Worm (Caenorhabditis elegans) whole organism, dauer: ENCODE data around the gene F42G4.2.
"Not testable (repeated sequence)": the region's sequence is repeated elsewhere in the genome, so short reads cannot be mapped to it uniquely, and the experiment has no call there.

Source experiments
- unc-62 ChIP-seq: sonication (generic microtip); optimal IDR thresholded peaks from 2 replicates; lab custom pipeline; 2017; ENCODE audit warnings: missing biosample characterization, missing genetic modification reagents, missing genetic modification characterization

The F42G4.2 gene

DNA sequence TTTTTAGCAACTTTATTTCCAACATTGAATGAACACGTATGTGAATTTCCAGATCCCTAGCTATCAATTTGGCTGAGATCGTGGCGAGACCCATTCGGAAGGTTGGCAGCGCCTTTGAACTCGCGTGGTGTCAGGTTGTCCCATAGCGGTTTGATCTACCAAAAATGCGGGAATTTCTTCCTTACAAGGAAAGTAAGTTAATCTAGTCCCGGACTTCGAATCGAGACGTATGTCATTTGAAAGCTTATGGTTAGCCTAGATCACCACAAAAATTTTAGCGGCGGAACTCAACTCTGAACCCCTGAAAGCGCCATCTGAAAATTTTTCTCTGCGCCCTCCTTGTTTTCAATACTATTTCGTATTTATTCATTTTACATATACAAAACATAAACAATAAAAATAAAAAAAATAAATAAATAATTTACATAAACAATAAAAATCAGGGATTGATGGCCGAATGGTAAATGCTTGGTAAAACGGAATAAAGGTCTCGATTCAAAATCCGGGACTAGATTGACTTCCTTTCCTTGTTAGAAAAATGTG lies 16.0 kb upstream of the F42G4.2 start, which contains the start of gene F18A11.2:
Gene F18A11.2 (plus strand): TSS at position 51 of the 543 bp plus-strand sequence.
- not testable (repeated sequence) for TF ChIP-seq unc-62

DNA sequence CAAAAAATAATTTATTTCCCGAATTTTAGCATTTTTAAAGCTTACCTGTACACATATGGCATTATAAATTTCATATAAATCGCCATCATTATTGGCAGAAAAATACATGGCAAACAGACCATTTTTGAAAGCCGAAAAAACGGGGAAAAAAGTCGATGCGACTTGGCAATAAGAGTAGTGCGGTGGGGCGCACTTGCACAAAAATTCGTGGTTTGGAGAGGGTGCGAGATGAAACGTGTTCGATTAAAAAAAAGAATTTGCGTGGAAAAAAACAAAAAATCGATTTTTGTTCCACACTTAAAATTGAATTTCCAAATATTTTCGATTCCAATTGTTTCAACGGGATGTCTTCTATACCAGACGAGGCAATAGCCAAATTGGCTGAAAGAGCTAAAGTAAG lies 11.0 kb upstream of the F42G4.2 start, which contains the start of gene F18A11.3:
Gene F18A11.3 (minus strand): TSS at position 125 of the 400 bp plus-strand sequence.
- TF ChIP-seq unc-62, result no peak

ce11 chrII:13043433-13044054 lies 4.2 kb upstream of the F42G4.2 start, which contains the start of gene puf-6:
Gene puf-6 (minus strand): TSS chrII:13043445.
- TF ChIP-seq unc-62, result not testable (repeated sequence)

ce11 chrII:13047106-13047505 lies 603 bp upstream of the F42G4.2 start, which contains the start of gene F42G4.7:
Gene F42G4.7 (minus strand): TSS chrII:13047290.
- not testable (repeated sequence) for TF ChIP-seq unc-62

DNA sequence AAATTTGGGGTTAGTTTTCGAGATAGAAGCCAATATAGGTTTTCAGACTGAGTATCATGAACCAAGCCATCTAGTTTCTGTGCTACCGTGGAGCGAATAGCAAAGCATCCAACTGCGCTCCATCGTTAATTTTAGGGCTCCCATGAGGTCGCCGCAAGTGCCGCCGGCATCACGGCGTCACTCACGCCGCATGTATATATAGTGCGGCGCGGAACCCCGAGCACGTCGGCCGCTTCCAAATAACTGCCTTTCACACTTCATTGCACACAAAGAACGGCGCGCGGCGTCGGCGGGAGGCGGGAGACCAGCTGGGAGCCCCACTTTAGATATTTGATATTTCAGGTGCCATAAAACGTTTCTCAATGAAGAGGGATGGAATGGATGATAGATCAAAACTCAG lies 2.3 kb downstream of the F42G4.2 start:
- TF ChIP-seq unc-62, result no peak

- TF ChIP-seq unc-62, result no peak
Measured at ce11 chrII:13053443-13053842, 5.7 kb downstream of the F42G4.2 start.

ce11 chrII:13056580-13056979 lies 8.9 kb downstream of the F42G4.2 start, which contains the start of gene zyx-1:
Gene zyx-1 (plus strand): TSS chrII:13056910.
- no peak for TF ChIP-seq unc-62

- TF ChIP-seq unc-62, result no peak
Measured at ce11 chrII:13059196-13059595, 11.5 kb downstream of the F42G4.2 start.

DNA sequence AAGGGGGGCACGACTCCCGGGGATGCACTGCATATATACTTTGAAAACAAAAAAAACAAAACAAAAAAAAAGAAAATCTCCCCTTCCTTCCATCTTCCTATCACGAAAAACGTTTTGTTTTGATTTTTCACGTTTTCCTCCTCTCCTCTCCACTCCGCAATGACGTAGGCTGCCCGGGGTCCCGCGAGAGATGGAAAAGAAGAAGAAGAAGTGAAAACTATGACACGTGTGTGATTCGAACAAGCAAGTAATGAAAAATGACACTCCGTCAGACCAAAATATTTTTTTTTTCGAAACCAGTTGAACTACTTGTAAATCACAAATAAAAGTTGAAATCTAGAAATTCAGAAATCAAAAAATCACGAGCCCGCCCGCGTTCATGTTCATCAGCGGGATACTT lies 17.5 kb downstream of the F42G4.2 start:
- no peak for TF ChIP-seq unc-62

DNA sequence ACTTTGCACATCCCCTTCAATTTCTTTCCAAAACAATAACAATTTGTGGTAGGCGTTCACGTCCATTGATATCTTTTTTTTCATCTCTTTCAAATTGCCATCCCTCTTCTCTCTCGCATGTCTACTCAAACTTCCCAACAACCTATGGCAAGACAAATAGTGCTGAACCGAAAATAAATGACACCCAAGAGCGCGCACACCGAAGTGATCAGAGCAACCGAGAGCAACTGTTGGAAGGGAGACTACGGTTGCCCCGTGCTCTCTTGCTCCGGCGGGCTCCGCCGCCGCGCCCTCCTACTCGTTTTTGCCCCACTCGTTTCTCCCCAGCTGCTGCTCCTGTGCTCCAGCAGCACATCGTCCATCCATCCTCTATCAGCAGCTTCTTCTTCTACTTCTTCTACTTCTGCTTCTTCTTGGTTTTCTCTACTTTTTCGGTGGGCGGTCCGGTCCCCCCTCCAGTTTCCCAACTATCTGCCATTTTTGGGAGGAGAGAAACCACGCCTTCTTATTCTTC lies 19.1 kb downstream of the F42G4.2 start:
- TF ChIP-seq unc-62, result no peak

DNA sequence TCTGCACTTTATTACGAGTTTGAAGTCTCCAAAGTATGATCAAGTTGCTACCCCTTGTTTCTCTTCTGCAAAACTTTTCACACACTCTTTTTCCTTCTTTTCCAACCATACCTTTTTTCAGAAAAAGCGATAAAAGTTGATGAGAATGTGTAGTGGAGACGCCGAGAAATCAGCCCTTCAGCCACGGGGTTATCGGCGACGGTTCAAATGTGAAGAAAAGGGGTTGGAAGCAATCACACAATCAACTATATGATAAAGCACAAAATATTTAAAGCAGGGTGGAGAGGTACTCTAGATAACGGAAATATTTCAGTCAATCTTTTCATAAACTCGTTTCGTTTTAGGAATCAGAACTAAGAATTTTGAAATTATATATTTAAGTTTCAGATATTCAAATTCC lies 25.4 kb downstream of the F42G4.2 start, which contains the start of gene F42G4.5:
Gene F42G4.5 (plus strand): TSS at position 379 of the 400 bp plus-strand sequence.
- TF ChIP-seq unc-62, result no peak

DNA sequence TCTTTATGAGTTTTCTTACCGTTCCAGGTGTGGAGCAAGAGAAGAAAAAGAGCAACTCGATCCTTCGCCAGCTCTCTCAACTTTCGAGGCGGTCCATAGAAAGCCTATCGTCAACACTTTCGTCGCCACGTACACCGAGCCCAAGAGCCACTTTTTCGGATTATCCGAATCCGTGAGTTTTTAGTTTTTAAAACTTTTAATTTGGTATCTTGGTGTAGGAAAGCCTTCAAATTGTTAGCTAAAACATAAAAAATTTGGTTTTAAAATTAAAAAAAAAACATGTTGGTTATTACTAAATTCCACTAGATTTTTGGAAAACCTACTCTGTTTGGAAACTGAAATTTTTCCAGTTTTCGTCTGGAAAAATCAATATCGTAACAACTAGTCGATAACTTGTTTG lies 26.0 kb downstream of the F42G4.2 start:
- TF ChIP-seq unc-62, result no peak

DNA sequence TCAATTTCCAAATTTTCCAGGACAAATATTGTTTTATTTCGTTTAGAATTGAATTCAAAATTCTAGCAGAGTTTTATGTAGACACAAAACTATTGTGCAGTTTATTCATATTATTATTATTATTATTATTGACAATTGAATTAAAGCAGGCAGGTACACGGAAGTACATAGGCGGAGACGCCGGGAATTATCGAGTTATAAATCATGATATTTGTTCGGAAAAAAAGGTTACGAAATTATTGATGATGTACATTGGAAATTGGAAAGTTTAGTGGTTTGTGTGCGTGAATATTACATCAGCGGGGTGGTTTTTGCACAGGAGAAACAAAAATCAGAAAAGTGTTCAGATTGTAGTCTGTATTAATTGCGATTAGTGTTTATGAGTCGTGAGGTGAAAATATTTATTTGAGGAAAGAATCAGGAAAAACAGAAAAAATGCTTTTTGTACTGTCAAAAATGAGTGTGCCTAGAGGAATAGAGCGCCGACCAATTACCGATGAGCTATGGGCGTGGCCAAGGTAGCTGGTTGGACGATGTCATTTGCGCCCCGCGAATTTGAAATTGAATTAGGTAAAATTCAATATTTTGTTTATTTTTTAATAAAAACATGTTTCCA lies 28.7 kb downstream of the F42G4.2 start:
- TF ChIP-seq unc-62, result no peak

DNA sequence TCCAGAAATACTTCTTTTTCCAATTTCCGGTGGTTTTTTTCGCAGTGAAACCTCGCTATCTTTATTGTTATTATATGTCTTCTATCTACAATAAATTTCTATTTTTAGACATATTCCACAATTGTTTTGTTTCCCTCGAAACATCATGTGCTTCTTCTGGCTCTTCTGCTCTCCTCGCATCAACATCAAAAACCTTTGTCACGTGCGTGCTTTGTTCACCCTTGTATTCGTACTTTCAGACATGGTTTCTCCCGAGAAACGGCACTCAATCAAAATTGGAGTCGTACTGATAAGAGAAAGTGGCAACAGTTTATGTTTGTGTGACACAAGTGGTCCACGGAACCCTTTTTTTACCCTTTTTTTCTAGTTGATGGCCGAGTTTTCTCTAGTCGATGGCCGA lies 30.0 kb downstream of the F42G4.2 start:
- TF ChIP-seq unc-62, result no peak

ce11 chrII:13078848-13079428 lies 31.2 kb downstream of the F42G4.2 start, which contains the start of gene F42G4.6:
Gene F42G4.6 (plus strand): TSS chrII:13079378.
- TF ChIP-seq unc-62, result no peak

- not testable (repeated sequence) for TF ChIP-seq unc-62
Measured at ce11 chrII:13080607-13081006, 32.9 kb downstream of the F42G4.2 start, which contains the start of gene Y81G3A.2. Gene Y81G3A.2 (plus strand): TSS chrII:13080907.

DNA sequence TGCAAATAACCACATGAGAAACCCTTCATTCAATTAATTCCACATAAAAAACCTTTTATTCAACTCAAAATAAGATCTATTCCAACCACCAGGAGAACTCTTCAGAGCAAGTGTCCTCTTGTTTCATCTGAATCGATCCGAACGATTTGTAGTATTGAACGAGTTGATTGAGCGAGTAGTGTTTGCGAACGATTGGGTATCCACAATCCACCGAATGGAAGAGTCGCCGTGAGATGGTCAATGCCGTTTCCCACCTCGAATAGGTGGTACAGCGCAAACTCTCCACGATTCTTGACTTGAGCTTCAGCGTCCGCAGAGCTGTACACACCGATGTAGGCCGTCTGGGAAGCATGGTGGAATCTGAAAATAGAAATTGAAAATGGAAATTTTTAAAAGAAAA lies 34.7 kb downstream of the F42G4.2 start, which contains the start of gene Y81G3A.6:
Gene Y81G3A.6 (minus strand): TSS at position 101 of the 400 bp plus-strand sequence.
- TF ChIP-seq unc-62, result not testable (repeated sequence)
